Fruit fly (Drosophila melanogaster): ENCODE data around the gene Sfp79B.

The Sfp79B gene

dm6 chr3L:22072824-22073223, 7.3 kb upstream of the Sfp79B start:
- TF ChIP-seq jim (GFP tag; optimal IDR thresholded peaks at IDR 0.05) (no peak), CG32264 (GFP tag; optimal IDR thresholded peaks at IDR 0.05) (no peak), dl (GFP tag; optimal IDR thresholded peaks at IDR 0.05; ENCODE audit: insufficient read depth in 1 of 2, partially characterized antibody in 2 of 2) (no peak), tai (GFP tag; optimal IDR thresholded peaks at IDR 0.05) (no peak), h (GFP tag; optimal IDR thresholded peaks at IDR 0.05) (peak; percentile 1), usp (GFP tag; optimal IDR thresholded peaks at IDR 0.05) (no peak)

dm6 chr3L:22074347-22074971, 5.7 kb upstream of the Sfp79B start, which contains the start of gene CG7133:
Gene CG7133, minus strand, starts transcription at chr3L:22074523.
- peak; percentile 43 for TF ChIP-seq brk (GFP tag; optimal IDR thresholded peaks at IDR 0.05)
- peak; percentile 7 for TF ChIP-seq HLH106 (tag; optimal IDR thresholded peaks at IDR 0.05)
- no peak for TF ChIP-seq dsf (GFP tag; optimal IDR thresholded peaks at IDR 0.05; ENCODE audit: borderline replicate concordance)
- no peak for TF ChIP-seq foxo (GFP tag; optimal IDR thresholded peaks at IDR 0.05)
- TF ChIP-seq OdsH (GFP tag; optimal IDR thresholded peaks at IDR 0.05) = no peak
- peak; percentile 12 for TF ChIP-seq woc (GFP tag; optimal IDR thresholded peaks at IDR 0.05)
- no peak for TF ChIP-seq GATAd (GFP tag; optimal IDR thresholded peaks at IDR 0.05)
- no peak for TF ChIP-seq Abd-B (GFP tag; optimal IDR thresholded peaks at IDR 0.05)
- TF ChIP-seq sage (GFP tag; optimal IDR thresholded peaks at IDR 0.05) = no peak
- no peak for TF ChIP-seq h (GFP tag; optimal IDR thresholded peaks at IDR 0.05)
- TF ChIP-seq dl (GFP tag; optimal IDR thresholded peaks at IDR 0.05; ENCODE audit: insufficient read depth in 1 of 2, partially characterized antibody in 2 of 2) = no peak
- no peak for TF ChIP-seq pan (optimal IDR thresholded peaks at IDR 0.05)
- TF ChIP-seq ey (GFP tag; optimal IDR thresholded peaks at IDR 0.05) = peak; percentile 16
- TF ChIP-seq Dif (GFP tag; optimal IDR thresholded peaks at IDR 0.05; ENCODE audit: partially characterized antibody) = no peak
- no peak for TF ChIP-seq Rel (GFP tag; optimal IDR thresholded peaks at IDR 0.05)
- peak; percentile 61 for TF ChIP-seq Rel (tag; optimal IDR thresholded peaks at IDR 0.05)
- TF ChIP-seq Sp1 (GFP tag; optimal IDR thresholded peaks at IDR 0.05) = no peak
- no peak for TF ChIP-seq Dfd (GFP tag; optimal IDR thresholded peaks at IDR 0.05)
- TF ChIP-seq CG9705 (GFP tag; optimal IDR thresholded peaks at IDR 0.05) = no peak
- no peak for TF ChIP-seq Vsx2 (GFP tag; optimal IDR thresholded peaks at IDR 0.05; ENCODE audit: partially characterized antibody)
- no peak for TF ChIP-seq fru (GFP tag; optimal IDR thresholded peaks at IDR 0.05)
- TF ChIP-seq rgr (GFP tag; optimal IDR thresholded peaks at IDR 0.05) = peak; percentile 31
- TF ChIP-seq Jra (GFP tag; optimal IDR thresholded peaks at IDR 0.05) = peak; percentile 31
- TF ChIP-seq usp (GFP tag; optimal IDR thresholded peaks at IDR 0.05) = no peak
- no peak for TF ChIP-seq Hr83 (GFP tag; optimal IDR thresholded peaks at IDR 0.05; ENCODE audit: poor library complexity, severe bottlenecking)
- no peak for TF ChIP-seq Hr78 (GFP tag; optimal IDR thresholded peaks at IDR 0.05)
- TF ChIP-seq CrebA (GFP tag; optimal IDR thresholded peaks at IDR 0.05; ENCODE audit: borderline replicate concordance) = no peak
- TF ChIP-seq jim (GFP tag; optimal IDR thresholded peaks at IDR 0.05) = no peak
- no peak for TF ChIP-seq dmrt93B (GFP tag; optimal IDR thresholded peaks at IDR 0.05)
- TF ChIP-seq Hnf4 (GFP tag; optimal IDR thresholded peaks at IDR 0.05) = peak; percentile 59

- TF ChIP-seq dsf (GFP tag; optimal IDR thresholded peaks at IDR 0.05; ENCODE audit: borderline replicate concordance) (peak; percentile 48), psq (GFP tag; optimal IDR thresholded peaks at IDR 0.05) (peak; percentile 66), Sp1 (GFP tag; optimal IDR thresholded peaks at IDR 0.05) (peak; percentile 89), Mio (GFP tag; optimal IDR thresholded peaks at IDR 0.05) (peak; percentile 74), GATAd (GFP tag; optimal IDR thresholded peaks at IDR 0.05) (no peak), sage (GFP tag; optimal IDR thresholded peaks at IDR 0.05) (peak; percentile 13), h (GFP tag; optimal IDR thresholded peaks at IDR 0.05) (peak; percentile 85), Hr78 (GFP tag; optimal IDR thresholded peaks at IDR 0.05) (no peak), Rel (GFP tag; optimal IDR thresholded peaks at IDR 0.05) (no peak), Rel (tag; optimal IDR thresholded peaks at IDR 0.05) (peak; percentile 58), dmrt93B (GFP tag; optimal IDR thresholded peaks at IDR 0.05) (peak; percentile 93), Jra (GFP tag; optimal IDR thresholded peaks at IDR 0.05) (peak; percentile 73), Myc (optimal IDR thresholded peaks at IDR 0.05) (no peak), Vsx2 (GFP tag; optimal IDR thresholded peaks at IDR 0.05; ENCODE audit: partially characterized antibody) (no peak), Hr83 (GFP tag; optimal IDR thresholded peaks at IDR 0.05; ENCODE audit: poor library complexity, severe bottlenecking) (peak; percentile 95), ey (GFP tag; optimal IDR thresholded peaks at IDR 0.05) (peak; percentile 68), OdsH (GFP tag; optimal IDR thresholded peaks at IDR 0.05) (peak; percentile 82), CG9705 (GFP tag; optimal IDR thresholded peaks at IDR 0.05) (peak; percentile 93), foxo (GFP tag; optimal IDR thresholded peaks at IDR 0.05) (peak; percentile 21 to 82), rgr (GFP tag; optimal IDR thresholded peaks at IDR 0.05) (peak; percentile 92), Abd-B (GFP tag; optimal IDR thresholded peaks at IDR 0.05) (no peak), sv (GFP tag; optimal IDR thresholded peaks at IDR 0.05) (peak; percentile 83), Hnf4 (GFP tag; optimal IDR thresholded peaks at IDR 0.05) (peak; percentile 84), CG32264 (GFP tag; optimal IDR thresholded peaks at IDR 0.05) (peak; percentile 80), jim (GFP tag; optimal IDR thresholded peaks at IDR 0.05) (no peak), br (GFP tag; optimal IDR thresholded peaks at IDR 0.05) (peak; percentile 88), woc (GFP tag; optimal IDR thresholded peaks at IDR 0.05) (peak; percentile 38), fru (GFP tag; optimal IDR thresholded peaks at IDR 0.05) (peak; percentile 87), Dif (GFP tag; optimal IDR thresholded peaks at IDR 0.05; ENCODE audit: partially characterized antibody) (no peak), dl (GFP tag; optimal IDR thresholded peaks at IDR 0.05; ENCODE audit: insufficient read depth in 1 of 2, partially characterized antibody in 2 of 2) (no peak), HLH106 (tag; optimal IDR thresholded peaks at IDR 0.05) (peak; percentile 83), brk (GFP tag; optimal IDR thresholded peaks at IDR 0.05) (peak; percentile 4), pan (optimal IDR thresholded peaks at IDR 0.05) (no peak)
These were observed 4.3 kb upstream of the Sfp79B start, which contains the start of the genes CG7130 and RpLP0 for dm6 chr3L:22075706-22076398. Gene CG7130, minus strand, starts transcription at chr3L:22075756. Gene RpLP0, plus strand, starts transcription at chr3L:22075867.

Measured in whole organism, wandering third instar larva.